Fruit fly (Drosophila melanogaster) whole organism: ENCODE measurements around the gene CG33288.

Experiments used
- CG8478 ChIP-seq: fragments of >200 bp; optimal IDR thresholded peaks from 2 replicates; lab custom pipeline; 2018; ENCODE audit warnings: inconsistent platforms
- Dll ChIP-seq: fragments of >200 bp; optimal IDR thresholded peaks from 2 replicates; lab custom pipeline; 2017
- EcR ChIP-seq, 2 experiments: fragments of >200 bp; optimal IDR thresholded peaks; 2 replicates each; lab custom pipeline; 2017; ENCODE audit warnings: missing biosample characterization in 2 of 2, missing genetic modification characterization in 2 of 2, missing genetic modification reagents in 2 of 2
- pan ChIP-seq: fragments of >200 bp; optimal IDR thresholded peaks from 2 replicates; lab custom pipeline; 2017
- psq ChIP-seq: fragments of >200 bp; optimal IDR thresholded peaks from 2 replicates; lab custom pipeline; 2017
- usp ChIP-seq: fragments of >200 bp; optimal IDR thresholded peaks from 2 replicates; lab custom pipeline; 2017; ENCODE audit warnings: missing biosample characterization, missing genetic modification characterization, mixed read lengths

- TF ChIP-seq usp (GFP tag; lab: Kevin White, UChicago) (no peak), psq (lab: Kevin White, UChicago) (no peak), EcR (GFP tag; optimal IDR thresholded peaks at IDR 0.05; lab: Kevin White, UChicago) (no peak), Dll (lab: Kevin White, UChicago) (no peak), pan (lab: Kevin White, UChicago) (no peak), CG8478 (lab: Kevin White, UChicago) (no peak)
Measured at dm6 chr3L:21388824-21389223, 38.8 kb upstream of the CG33288 start.
